Fruit fly (Drosophila melanogaster) whole organism, embryonic: ENCODE results near the gene Syx8.
A peak's percentile ranks its signal among the peaks of the same experiment; 100 is the strongest.

ENCODE experiments used
- Ada2b ChIP-seq: fragments of 200-800 bp; sonication (Bioruptor generic); IDR thresholded peaks from 2 replicates; pipeline ENCODE4 v1.3.6; 2022; ENCODE audit warnings: missing biosample characterization, missing genetic modification characterization
- Atf3 ChIP-seq: fragments of 200-800 bp; sonication (Bioruptor generic); optimal IDR thresholded peaks from 3 replicates; lab custom pipeline; 2016; ENCODE audit warnings: missing biosample characterization, missing genetic modification characterization
- CG11696 ChIP-seq: fragments of 200-800 bp; sonication (Bioruptor generic); IDR thresholded peaks from 2 replicates; pipeline ENCODE4 v1.3.6; 2022; ENCODE audit warnings: missing biosample characterization, missing genetic modification characterization
- CG1233 ChIP-seq: fragments of 200-800 bp; sonication (Bioruptor generic); optimal IDR thresholded peaks from 4 replicates; lab custom pipeline; 2018; ENCODE audit warnings: missing biosample characterization, mild to moderate bottlenecking, missing genetic modification characterization
- CG13123 ChIP-seq: fragments of 200-800 bp; sonication (Bioruptor generic); optimal IDR thresholded peaks from 2 replicates; lab custom pipeline; 2016; ENCODE audit warnings: missing biosample characterization, missing genetic modification characterization
- CG13287 ChIP-seq: fragments of 200-800 bp; sonication (Bioruptor generic); IDR thresholded peaks from 2 replicates; pipeline ENCODE4 v1.3.6; 2022; ENCODE audit warnings: missing biosample characterization, missing genetic modification characterization; ENCODE audit not compliant: partially characterized antibody
- CG15269 ChIP-seq: fragments of 200-800 bp; sonication (Bioruptor generic); optimal IDR thresholded peaks from 2 replicates; lab custom pipeline; 2018; ENCODE audit warnings: missing biosample characterization, mild to moderate bottlenecking, missing genetic modification characterization, moderate library complexity
- CG16813 ChIP-seq: fragments of 200-800 bp; sonication (Bioruptor generic); IDR thresholded peaks from 3 replicates; pipeline ENCODE4 v1.3.6; 2022; ENCODE audit warnings: missing biosample characterization, missing genetic modification characterization; ENCODE audit not compliant: partially characterized antibody
- CG17829 ChIP-seq: fragments of 200-800 bp; optimal IDR thresholded peaks from 2 replicates; lab custom pipeline; 2019; ENCODE audit warnings: missing biosample characterization, mild to moderate bottlenecking, missing genetic modification characterization, moderate library complexity
- CG1792 ChIP-seq: fragments of 200-800 bp; sonication (Bioruptor generic); optimal IDR thresholded peaks from 2 replicates; lab custom pipeline; 2016; ENCODE audit warnings: missing biosample characterization, missing genetic modification characterization
- CG18619 ChIP-seq: fragments of 200-800 bp; sonication (Bioruptor generic); optimal IDR thresholded peaks from 3 replicates; lab custom pipeline; 2017; ENCODE audit warnings: missing biosample characterization, mild to moderate bottlenecking, missing genetic modification characterization
- CG2875 ChIP-seq: fragments of 200-800 bp; sonication (Bioruptor generic); optimal IDR thresholded peaks from 2 replicates; lab custom pipeline; 2017; ENCODE audit warnings: missing biosample characterization, mild to moderate bottlenecking, missing genetic modification characterization, missing genetic modification reagents
- CG30431 ChIP-seq: fragments of 200-800 bp; sonication (Bioruptor generic); optimal IDR thresholded peaks from 2 replicates; lab custom pipeline; 2017; ENCODE audit warnings: missing biosample characterization, missing genetic modification characterization
- CG31441 ChIP-seq: fragments of 200-800 bp; sonication (Bioruptor generic); IDR thresholded peaks from 2 replicates; pipeline ENCODE4 v1.3.6; 2022; ENCODE audit warnings: missing biosample characterization, missing genetic modification characterization
- CG34224 ChIP-seq: fragments of 200-800 bp; sonication (Bioruptor generic); IDR thresholded peaks from 3 replicates; pipeline ENCODE4 v1.3.6; 2022; ENCODE audit warnings: missing biosample characterization, missing genetic modification characterization; ENCODE audit not compliant: partially characterized antibody
- CG4282 ChIP-seq: fragments of 200-800 bp; sonication (Bioruptor generic); optimal IDR thresholded peaks from 2 replicates; lab custom pipeline; 2016; ENCODE audit warnings: missing biosample characterization, missing genetic modification characterization
- CG5953 ChIP-seq: fragments of 200-800 bp; sonication (Bioruptor generic); IDR thresholded peaks from 2 replicates; pipeline ENCODE4 v1.3.6; 2022; ENCODE audit warnings: missing biosample characterization, missing genetic modification characterization
- CG7556 ChIP-seq: fragments of 200-800 bp; sonication (Bioruptor generic); optimal IDR thresholded peaks from 2 replicates; lab custom pipeline; 2017; ENCODE audit warnings: missing biosample characterization, mild to moderate bottlenecking, missing genetic modification characterization
- CG9437 ChIP-seq: fragments of 200-800 bp; sonication (Bioruptor generic); optimal IDR thresholded peaks from 2 replicates; lab custom pipeline; 2018; ENCODE audit warnings: missing biosample characterization, mild to moderate bottlenecking, missing genetic modification characterization
- CG9609 ChIP-seq: fragments of 200-800 bp; sonication (Bioruptor generic); optimal IDR thresholded peaks from 3 replicates; lab custom pipeline; 2016; ENCODE audit warnings: missing biosample characterization, missing genetic modification characterization
- CG9797 ChIP-seq: fragments of 200-800 bp; sonication (Bioruptor generic); optimal IDR thresholded peaks from 3 replicates; lab custom pipeline; 2018; ENCODE audit warnings: missing biosample characterization, mild to moderate bottlenecking, missing genetic modification characterization
- CG9876 ChIP-seq: fragments of 200-800 bp; sonication (Bioruptor generic); optimal IDR thresholded peaks from 2 replicates; lab custom pipeline; 2016; ENCODE audit warnings: missing biosample characterization, missing genetic modification characterization
- CoRest ChIP-seq: fragments of 200-800 bp; sonication (Bioruptor generic); optimal IDR thresholded peaks from 3 replicates; lab custom pipeline; 2018; ENCODE audit warnings: missing biosample characterization, mild to moderate bottlenecking, missing genetic modification characterization, moderate library complexity
- CrebB ChIP-seq: fragments of 200-800 bp; sonication (Bioruptor generic); optimal IDR thresholded peaks from 3 replicates; lab custom pipeline; 2018; ENCODE audit warnings: missing biosample characterization, mild to moderate bottlenecking, missing genetic modification characterization
- Drgx ChIP-seq: fragments of 200-800 bp; sonication (Bioruptor generic); IDR thresholded peaks from 2 replicates; pipeline ENCODE4 v1.3.6; 2022; ENCODE audit warnings: missing biosample characterization, missing genetic modification characterization
- Ets65A ChIP-seq: fragments of 200-800 bp; sonication (Bioruptor generic); peaks from one replicate; lab custom pipeline; 2016; ENCODE audit warnings: missing biosample characterization, missing genetic modification characterization
- Gug ChIP-seq: fragments of 200-800 bp; sonication (Bioruptor generic); IDR thresholded peaks from 4 replicates; pipeline ENCODE4 v1.3.6; 2022; ENCODE audit warnings: missing biosample characterization, missing genetic modification characterization
- Hmr ChIP-seq: fragments of 200-800 bp; sonication (Bioruptor generic); optimal IDR thresholded peaks from 3 replicates; lab custom pipeline; 2017; ENCODE audit warnings: mild to moderate bottlenecking, missing biosample characterization, missing genetic modification reagents, missing genetic modification characterization
- Max ChIP-seq: fragments of 200-800 bp; sonication (Bioruptor generic); optimal IDR thresholded peaks from 2 replicates; lab custom pipeline; 2016; ENCODE audit warnings: missing biosample characterization, mild to moderate bottlenecking, missing genetic modification characterization
- Opbp ChIP-seq: fragments of 200-800 bp; sonication (Bioruptor generic); IDR thresholded peaks from 3 replicates; pipeline ENCODE4 v1.3.6; 2022; ENCODE audit warnings: missing biosample characterization, missing genetic modification characterization; ENCODE audit not compliant: partially characterized antibody
- Ptx1 ChIP-seq: fragments of 200-800 bp; sonication (Bioruptor generic); IDR thresholded peaks from 2 replicates; pipeline ENCODE4 v1.3.6; 2022; ENCODE audit warnings: missing biosample characterization, missing genetic modification characterization
- Scr ChIP-seq: fragments of 200-800 bp; sonication (Bioruptor generic); IDR thresholded peaks from 2 replicates; pipeline ENCODE4 v1.3.6; 2022; ENCODE audit warnings: missing biosample characterization, missing genetic modification characterization; ENCODE audit not compliant: partially characterized antibody
- Taf1 ChIP-seq: fragments of 200-800 bp; sonication (Bioruptor generic); IDR thresholded peaks from 2 replicates; pipeline ENCODE4 v1.3.6; 2022; ENCODE audit warnings: missing biosample characterization, missing genetic modification characterization
- Trl ChIP-seq, 3 experiments: fragments of >200 bp in 2 of 3; fragments of 200-800 bp in 1 of 3; sonication (Bioruptor generic) in 1 of 3; optimal IDR thresholded peaks; 2 replicates in 1 of 3; 3 replicates in 2 of 3; lab custom pipeline; 2016 to 2017; ENCODE audit warnings: missing biosample characterization in 1 of 3, missing genetic modification characterization in 1 of 3
- abd-A ChIP-seq: fragments of 200-800 bp; sonication (Bioruptor generic); optimal IDR thresholded peaks from 3 replicates; lab custom pipeline; 2019; ENCODE audit warnings: missing biosample characterization, mild to moderate bottlenecking, missing genetic modification characterization, moderate library complexity
- ac ChIP-seq: fragments of 200-800 bp; sonication (Bioruptor generic); optimal IDR thresholded peaks from 3 replicates; lab custom pipeline; 2017; ENCODE audit warnings: missing biosample characterization, mild to moderate bottlenecking, missing genetic modification characterization
- crc ChIP-seq: fragments of 200-800 bp; sonication (Bioruptor generic); optimal IDR thresholded peaks from 2 replicates; lab custom pipeline; 2016; ENCODE audit warnings: missing biosample characterization, missing genetic modification characterization
- croc ChIP-seq: fragments of 200-800 bp; sonication (Bioruptor generic); conservative IDR thresholded peaks from 3 replicates; pipeline ENCODE4 v1.3.6; 2022; ENCODE audit warnings: missing biosample characterization, missing genetic modification characterization
- cwo ChIP-seq: fragments of 200-800 bp; sonication (Bioruptor generic); optimal IDR thresholded peaks from 3 replicates; lab custom pipeline; 2017; ENCODE audit warnings: missing biosample characterization, missing genetic modification characterization, mild to moderate bottlenecking, moderate library complexity, missing genetic modification reagents
- da ChIP-seq: fragments of 200-800 bp; sonication (Bioruptor generic); optimal IDR thresholded peaks from 2 replicates; lab custom pipeline; 2016; ENCODE audit warnings: missing biosample characterization, missing genetic modification characterization
- dmrt99B ChIP-seq: fragments of 200-800 bp; sonication (Bioruptor generic); optimal IDR thresholded peaks from 2 replicates; lab custom pipeline; 2018; ENCODE audit warnings: missing biosample characterization, mild to moderate bottlenecking, missing genetic modification characterization, moderate library complexity
- dpn ChIP-seq, 2 experiments: fragments of 200-800 bp; sonication (Bioruptor generic); optimal IDR thresholded peaks; 3 replicates each; lab custom pipeline; 2016; ENCODE audit warnings: missing biosample characterization in 2 of 2, missing genetic modification characterization in 2 of 2
- en ChIP-seq: fragments of 200-800 bp; sonication (Bioruptor generic); optimal IDR thresholded peaks from 2 replicates; lab custom pipeline; 2016; ENCODE audit warnings: missing biosample characterization, missing genetic modification characterization
- lbe ChIP-seq: fragments of 200-800 bp; sonication (Bioruptor generic); optimal IDR thresholded peaks from 2 replicates; lab custom pipeline; 2016; ENCODE audit warnings: missing biosample characterization, mild to moderate bottlenecking, missing genetic modification characterization
- mirr ChIP-seq: fragments of 200-800 bp; sonication (Bioruptor generic); optimal IDR thresholded peaks from 3 replicates; lab custom pipeline; 2018; ENCODE audit warnings: missing biosample characterization, mild to moderate bottlenecking, missing genetic modification characterization
- pho ChIP-seq: fragments of 200-800 bp; sonication (Bioruptor generic); optimal IDR thresholded peaks from 2 replicates; lab custom pipeline; 2016; ENCODE audit warnings: missing biosample characterization, missing genetic modification characterization
- pnt ChIP-seq: fragments of 200-800 bp; sonication (Bioruptor generic); optimal IDR thresholded peaks from 3 replicates; lab custom pipeline; 2016; ENCODE audit warnings: missing biosample characterization, missing genetic modification characterization
- slbo ChIP-seq: fragments of 200-800 bp; sonication (Bioruptor generic); IDR thresholded peaks from 2 replicates; pipeline ENCODE4 v1.3.6; 2022; ENCODE audit warnings: missing biosample characterization, missing genetic modification characterization
- so ChIP-seq: fragments of 200-800 bp; sonication (Bioruptor generic); IDR thresholded peaks from 3 replicates; pipeline ENCODE4 v1.3.6; 2022; ENCODE audit warnings: missing biosample characterization, missing genetic modification characterization
- tgo ChIP-seq: fragments of 200-800 bp; sonication (Bioruptor generic); IDR thresholded peaks from 3 replicates; pipeline ENCODE4 v1.3.6; 2022; ENCODE audit warnings: missing biosample characterization, missing genetic modification characterization
- yki ChIP-seq: fragments of >200 bp; optimal IDR thresholded peaks from 3 replicates; lab custom pipeline; 2018

Syx8 gene

dm6 chr3L:16609120-16609519 lies 22.3 kb upstream of the Syx8 start, which contains the start of gene CG4098 (continued):
- TF ChIP-seq croc (GFP tag; lab: Robert Waterston, UW) (no peak), CG7556 (GFP tag; lab: Kevin White, UChicago) (peak; percentile 6), CG18619 (GFP tag; lab: Kevin White, UChicago) (peak; percentile 20), CG17829 (tag; lab: Kevin White, UChicago) (peak; percentile 45), CG15269 (tag; lab: Kevin White, UChicago) (peak; percentile 58), pnt (GFP tag; lab: Kevin White, UChicago) (peak; percentile 35), Ets65A (GFP tag; lab: Kevin White, UChicago) (no peak), tgo (peak; percentile 69), pho (GFP tag; lab: Kevin White, UChicago) (peak; percentile 58), Scr (GFP tag; lab: Robert Waterston, UW) (no peak), Gug (GFP tag; lab: Robert Waterston, UW) (peak; percentile 91), ac (GFP tag; lab: Kevin White, UChicago) (no peak), da (GFP tag; lab: Kevin White, UChicago) (no peak), CG2875 (GFP tag; lab: Kevin White, UChicago) (no peak), CG34224 (GFP tag; lab: Robert Waterston, UW) (no peak), CG13123 (peak; percentile 25), dpn (GFP tag; optimal IDR thresholded peaks at IDR 0.05; lab: Kevin White, UChicago) (peak; percentile 71 to 72), CG13287 (GFP tag; lab: Robert Waterston, UW) (peak; percentile 55), CG1233 (GFP tag; lab: Kevin White, UChicago) (peak; percentile 25), Opbp (GFP tag; lab: Robert Waterston, UW) (no peak; the same call in 2 of the 3 replicates), so (GFP tag; lab: Robert Waterston, UW) (0 out of 3 replicates have a peak, but pooled peaks have one; percentile 11), Ada2b (GFP tag; lab: Robert Waterston, UW) (peak; percentile 64; the same call in 1 of the 2 replicates), slbo (GFP tag; lab: Robert Waterston, UW) (peak; percentile 92), Trl (optimal IDR thresholded peaks at IDR 0.05; lab: Kevin White, UChicago) (no peak), Trl (GFP tag; optimal IDR thresholded peaks at IDR 0.05; lab: Kevin White, UChicago) (peak; percentile 72), CG30431 (GFP tag; lab: Kevin White, UChicago) (peak; percentile 29), crc (GFP tag; lab: Kevin White, UChicago) (peak; percentile 44), Hmr (GFP tag; lab: Kevin White, UChicago) (peak; percentile 52), CrebB (tag; lab: Kevin White, UChicago) (peak; percentile 2), abd-A (tag; lab: Kevin White, UChicago) (no peak), lbe (GFP tag; lab: Kevin White, UChicago) (peak; percentile 21), CG11696 (GFP tag; lab: Robert Waterston, UW) (peak; percentile 99), CG4282 (GFP tag; lab: Kevin White, UChicago) (peak; percentile 33), en (no peak), CoRest (tag; lab: Kevin White, UChicago) (peak; percentile 38), Taf1 (peak; percentile 65), CG9609 (peak; percentile 45), CG9437 (GFP tag; lab: Kevin White, UChicago) (no peak), CG5953 (GFP tag; lab: Robert Waterston, UW) (no peak), dmrt99B (tag; lab: Kevin White, UChicago) (peak; percentile 31), yki (lab: Kevin White, UChicago) (no peak), cwo (GFP tag; lab: Kevin White, UChicago) (peak; percentile 39), CG31441 (GFP tag; lab: Robert Waterston, UW) (peak; percentile 11; the same call in 1 of the 2 replicates), CG9876 (GFP tag; lab: Kevin White, UChicago) (peak; percentile 26), Drgx (GFP tag; lab: Robert Waterston, UW) (peak; percentile 81), Ptx1 (peak; percentile 79), CG16813 (GFP tag; lab: Robert Waterston, UW) (no peak; the same call in 2 of the 3 replicates), mirr (GFP tag; lab: Kevin White, UChicago) (peak; percentile 55), CG9797 (GFP tag; lab: Kevin White, UChicago) (peak; percentile 52), CG1792 (GFP tag; lab: Kevin White, UChicago) (peak; percentile 42), Max (GFP tag; lab: Kevin White, UChicago) (no peak), Atf3 (GFP tag; lab: Kevin White, UChicago) (peak; percentile 36)
